Worm (Caenorhabditis elegans) whole organism, young adult: ENCODE data around the gene Y22D7AL.3.

Experiments used
- B0261.1 ChIP-seq: sonication (generic microtip); optimal IDR thresholded peaks from 2 replicates; lab custom pipeline; 2016; ENCODE audit warnings: mild to moderate bottlenecking, missing genetic modification characterization, moderate library complexity, missing compliant biosample characterization
- C06A6.2 ChIP-seq: fragments of 200-800 bp; sonication (Bioruptor generic); conservative IDR thresholded peaks from 2 replicates; pipeline ENCODE4 v1.3.6; 2022; ENCODE audit warnings: missing genetic modification characterization, missing compliant biosample characterization
- F10E7.11 ChIP-seq: sonication (generic microtip); optimal IDR thresholded peaks from 2 replicates; lab custom pipeline; 2017; ENCODE audit warnings: mild to moderate bottlenecking, missing genetic modification characterization, moderate library complexity, missing compliant biosample characterization
- F39B2.1 ChIP-seq: fragments of 200-800 bp; sonication (Bioruptor generic); IDR thresholded peaks from 2 replicates; pipeline ENCODE4 v1.3.6; 2022; ENCODE audit warnings: missing genetic modification reagents, missing genetic modification characterization, missing compliant biosample characterization
- F49E8.2 ChIP-seq: sonication (generic microtip); optimal IDR thresholded peaks from 3 replicates; lab custom pipeline; 2017; ENCODE audit warnings: missing genetic modification characterization, mild to moderate bottlenecking, missing compliant biosample characterization, antibody characterized with exemption, moderate library complexity; ENCODE audit not compliant: insufficient read depth
- F52B5.7 ChIP-seq: sonication (generic microtip); optimal IDR thresholded peaks from 2 replicates; lab custom pipeline; 2016; ENCODE audit warnings: mild to moderate bottlenecking, missing genetic modification characterization, missing compliant biosample characterization
- K11D2.4 ChIP-seq: fragments of 200-800 bp; sonication (Bioruptor generic); IDR thresholded peaks from 2 replicates; pipeline ENCODE4 v1.3.6; 2022; ENCODE audit warnings: missing genetic modification reagents, missing genetic modification characterization, missing compliant biosample characterization
- Y53F4B.3 ChIP-seq: fragments of 200-800 bp; sonication (Bioruptor generic); IDR thresholded peaks from 2 replicates; pipeline ENCODE4 v1.3.6; 2022; ENCODE audit warnings: missing genetic modification reagents, missing genetic modification characterization, missing compliant biosample characterization
- Y56A3A.18 ChIP-seq: fragments of 200-800 bp; sonication (Bioruptor generic); IDR thresholded peaks from 2 replicates; pipeline ENCODE4 v1.3.6; 2022; ENCODE audit warnings: missing genetic modification reagents, missing genetic modification characterization, missing compliant biosample characterization
- Y95B8A.8 ChIP-seq: fragments of 200-800 bp; sonication (Bioruptor generic); IDR thresholded peaks from 2 replicates; pipeline ENCODE4 v1.3.6; 2022; ENCODE audit warnings: missing genetic modification reagents, missing genetic modification characterization, missing compliant biosample characterization
- ceh-100 ChIP-seq: fragments of 200-800 bp; sonication (Bioruptor generic); IDR thresholded peaks from 2 replicates; pipeline ENCODE4 v1.3.6; 2022; ENCODE audit warnings: missing genetic modification reagents, missing genetic modification characterization, missing compliant biosample characterization
- ceh-40 ChIP-seq: fragments of 200-800 bp; sonication (Bioruptor generic); IDR thresholded peaks from 2 replicates; pipeline ENCODE4 v1.3.6; 2022; ENCODE audit warnings: missing genetic modification characterization, missing compliant biosample characterization
- ceh-91 ChIP-seq: fragments of 200-800 bp; sonication (Bioruptor generic); IDR thresholded peaks from 2 replicates; pipeline ENCODE4 v1.3.6; 2022; ENCODE audit warnings: missing genetic modification reagents, missing genetic modification characterization, missing compliant biosample characterization
- dox-1 ChIP-seq: fragments of 200-800 bp; sonication (Bioruptor generic); IDR thresholded peaks from 2 replicates; pipeline ENCODE4 v1.3.6; 2022; ENCODE audit warnings: missing genetic modification reagents, missing genetic modification characterization, missing compliant biosample characterization
- egl-44 ChIP-seq: fragments of 200-800 bp; sonication (Bioruptor generic); IDR thresholded peaks from 2 replicates; pipeline ENCODE4 v1.3.6; 2022; ENCODE audit warnings: missing genetic modification reagents, missing genetic modification characterization, missing compliant biosample characterization
- ekl-4 ChIP-seq: fragments of 200-800 bp; sonication (Bioruptor generic); IDR thresholded peaks from 2 replicates; pipeline ENCODE4 v1.3.6; 2022; ENCODE audit warnings: missing genetic modification reagents, missing genetic modification characterization, missing compliant biosample characterization
- ets-4 ChIP-seq: fragments of 200-800 bp; sonication (Bioruptor generic); optimal IDR thresholded peaks from 2 replicates; lab custom pipeline; 2018; ENCODE audit warnings: mild to moderate bottlenecking, missing genetic modification characterization, missing compliant biosample characterization
- hmg-1.2 ChIP-seq: fragments of 200-800 bp; sonication (Bioruptor generic); IDR thresholded peaks from 2 replicates; pipeline ENCODE4 v1.3.6; 2022; ENCODE audit warnings: missing genetic modification reagents, missing genetic modification characterization, missing compliant biosample characterization
- hmg-20 ChIP-seq: fragments of 200-800 bp; sonication (Bioruptor generic); IDR thresholded peaks from 2 replicates; pipeline ENCODE4 v1.3.6; 2022; ENCODE audit warnings: missing genetic modification reagents, missing genetic modification characterization, missing compliant biosample characterization
- hsf-1 ChIP-seq: fragments of 200-800 bp; sonication (Bioruptor generic); IDR thresholded peaks from 2 replicates; pipeline ENCODE4 v1.3.6; 2022; ENCODE audit warnings: missing genetic modification reagents, missing genetic modification characterization, missing compliant biosample characterization
- let-526 ChIP-seq: fragments of 200-800 bp; sonication (Bioruptor generic); IDR thresholded peaks from 2 replicates; pipeline ENCODE4 v1.3.6; 2022; ENCODE audit warnings: missing genetic modification reagents, missing genetic modification characterization, missing compliant biosample characterization
- let-607 ChIP-seq, 2 experiments: fragments of 200-800 bp in 1 of 2; sonication (Bioruptor generic) in 1 of 2; sonication (generic microtip) in 1 of 2; optimal IDR thresholded peaks; 2 replicates each; lab custom pipeline; 2016 to 2018; ENCODE audit warnings: mild to moderate bottlenecking in 2 of 2, missing compliant biosample characterization in 2 of 2, missing genetic modification characterization in 2 of 2, moderate library complexity in 2 of 2, missing genotype in 1 of 2
- lin-35 ChIP-seq, 3 experiments: fragments of 150-350 bp in 2 of 3; sonication (generic microtip) in 1 of 3; optimal IDR thresholded peaks; 2 replicates each; lab custom pipeline; 2014 to 2018; ENCODE audit warnings: missing biosample characterization in 3 of 3, missing genetic modification characterization in 3 of 3, missing genetic modification reagents in 3 of 3
- lin-40 ChIP-seq: sonication (generic microtip); optimal IDR thresholded peaks from 2 replicates; lab custom pipeline; 2016; ENCODE audit warnings: missing genetic modification characterization, mild to moderate bottlenecking, missing compliant biosample characterization, missing genotype, missing genetic modification reagents
- lir-1 ChIP-seq: fragments of 200-800 bp; sonication (Bioruptor generic); conservative IDR thresholded peaks from 2 replicates; pipeline ENCODE4 v1.3.6; 2022; ENCODE audit warnings: missing genetic modification reagents, missing genetic modification characterization, missing compliant biosample characterization
- lsy-27 ChIP-seq: sonication (generic microtip); optimal IDR thresholded peaks from 2 replicates; lab custom pipeline; 2017; ENCODE audit warnings: missing genetic modification characterization, mild to moderate bottlenecking, missing compliant biosample characterization, antibody characterized with exemption, missing genotype, borderline replicate concordance; ENCODE audit not compliant: insufficient read depth
- mcd-1 ChIP-seq: fragments of 200-800 bp; sonication (Bioruptor generic); IDR thresholded peaks from 2 replicates; pipeline ENCODE4 v1.3.6; 2022; ENCODE audit warnings: missing genetic modification reagents, missing genetic modification characterization, missing compliant biosample characterization
- mel-28 ChIP-seq: sonication (generic microtip); optimal IDR thresholded peaks from 2 replicates; lab custom pipeline; 2016; ENCODE audit warnings: borderline replicate concordance, mild to moderate bottlenecking, missing genetic modification characterization, missing compliant biosample characterization
- nfyb-1 ChIP-seq: fragments of 200-800 bp; sonication (Bioruptor generic); IDR thresholded peaks from 2 replicates; pipeline ENCODE4 v1.3.6; 2022; ENCODE audit warnings: missing genetic modification reagents, missing genetic modification characterization, missing compliant biosample characterization
- nhr-120 ChIP-seq: fragments of 200-800 bp; sonication (Bioruptor generic); IDR thresholded peaks from 2 replicates; pipeline ENCODE4 v1.3.6; 2022; ENCODE audit warnings: missing genetic modification characterization, missing compliant biosample characterization
- nhr-80 ChIP-seq: sonication (generic microtip); optimal IDR thresholded peaks from 2 replicates; lab custom pipeline; 2016; ENCODE audit warnings: missing genetic modification characterization, missing compliant biosample characterization
- rcor-1 ChIP-seq: fragments of 200-800 bp; sonication (Bioruptor generic); IDR thresholded peaks from 2 replicates; pipeline ENCODE4 v1.3.6; 2022; ENCODE audit warnings: missing genetic modification reagents, missing genetic modification characterization, missing compliant biosample characterization
- repo-1 ChIP-seq: sonication (generic microtip); optimal IDR thresholded peaks from 2 replicates; lab custom pipeline; 2017; ENCODE audit warnings: mild to moderate bottlenecking, missing genetic modification characterization, missing compliant biosample characterization
- sdz-38 ChIP-seq: sonication (generic microtip); optimal IDR thresholded peaks from 2 replicates; lab custom pipeline; 2016; ENCODE audit warnings: missing genotype, missing genetic modification characterization, missing compliant biosample characterization
- snpc-1.3 ChIP-seq: sonication (generic microtip); optimal IDR thresholded peaks from 2 replicates; lab custom pipeline; 2017; ENCODE audit warnings: missing genetic modification characterization, mild to moderate bottlenecking, missing compliant biosample characterization, antibody characterized with exemption, moderate library complexity, missing genotype, missing genetic modification reagents; ENCODE audit not compliant: insufficient read depth
- snpc-4 ChIP-seq, 5 experiments: fragments of 150-350 bp in 1 of 5; sonication (generic microtip) in 4 of 5; optimal IDR thresholded peaks; 2 replicates each; lab custom pipeline; 2014 to 2018; ENCODE audit warnings: missing genetic modification characterization in 5 of 5, missing biosample characterization in 3 of 5, antibody characterized with exemption in 2 of 5, mild to moderate bottlenecking in 2 of 5, missing compliant biosample characterization in 2 of 5, missing genotype in 2 of 5, moderate library complexity in 2 of 5, missing genetic modification reagents in 1 of 5
- tbp1 ChIP-seq: fragments of 200-800 bp; sonication (Bioruptor generic); optimal IDR thresholded peaks from 2 replicates; lab custom pipeline; 2018; ENCODE audit warnings: mild to moderate bottlenecking, missing genetic modification characterization, missing compliant biosample characterization
- tbx-9 ChIP-seq: sonication (generic microtip); optimal IDR thresholded peaks from 2 replicates; lab custom pipeline; 2016; ENCODE audit warnings: borderline replicate concordance, missing genetic modification characterization, inconsistent platforms, missing compliant biosample characterization
- zfh-2 ChIP-seq: fragments of 200-800 bp; sonication (Bioruptor generic); conservative IDR thresholded peaks from 2 replicates; pipeline ENCODE4 v1.3.6; 2022; ENCODE audit warnings: missing genetic modification reagents, missing genetic modification characterization, missing compliant biosample characterization
- ztf-22 ChIP-seq: fragments of 200-800 bp; sonication (Bioruptor generic); optimal IDR thresholded peaks from 2 replicates; lab custom pipeline; 2018; ENCODE audit warnings: mild to moderate bottlenecking, missing genetic modification characterization, moderate library complexity, missing compliant biosample characterization
- ztf-26 ChIP-seq: sonication (generic microtip); optimal IDR thresholded peaks from 2 replicates; lab custom pipeline; 2017; ENCODE audit warnings: missing genetic modification characterization, missing compliant biosample characterization
- ztf-3 ChIP-seq: fragments of 200-800 bp; sonication (Bioruptor generic); optimal IDR thresholded peaks from 2 replicates; lab custom pipeline; 2018; ENCODE audit warnings: mild to moderate bottlenecking, missing genetic modification characterization, missing compliant biosample characterization
- ztf-6 ChIP-seq: fragments of 200-800 bp; sonication (Bioruptor generic); IDR thresholded peaks from 2 replicates; pipeline ENCODE4 v1.3.6; 2022; ENCODE audit warnings: missing genetic modification reagents, missing genetic modification characterization, missing compliant biosample characterization

Y22D7AL.3 gene

ce11 chrIII:1621330-1621729, 19.9 kb upstream of the Y22D7AL.3 start:
- peak; percentile 56; the same call in 1 of the 2 replicates for TF ChIP-seq nfyb-1 (GFP tag; lab: Robert Waterston, UW)
- TF ChIP-seq egl-44 (GFP tag; lab: Robert Waterston, UW): no peak
- TF ChIP-seq hmg-20: 0 out of 2 replicates have a peak, but pooled peaks have one; percentile 5
- TF ChIP-seq ztf-3 (GFP tag; lab: Kevin White, UChicago): no peak
- TF ChIP-seq hsf-1 (GFP tag; lab: Robert Waterston, UW): peak; percentile 24; the same call in 1 of the 2 replicates
- no peak for TF ChIP-seq let-607 (tag; optimal IDR thresholded peaks at IDR 0.05; lab: Kevin White, UChicago)
- TF ChIP-seq zfh-2 (GFP tag; lab: Robert Waterston, UW): peak; percentile 45; the same call in 1 of the 2 replicates

DNA sequence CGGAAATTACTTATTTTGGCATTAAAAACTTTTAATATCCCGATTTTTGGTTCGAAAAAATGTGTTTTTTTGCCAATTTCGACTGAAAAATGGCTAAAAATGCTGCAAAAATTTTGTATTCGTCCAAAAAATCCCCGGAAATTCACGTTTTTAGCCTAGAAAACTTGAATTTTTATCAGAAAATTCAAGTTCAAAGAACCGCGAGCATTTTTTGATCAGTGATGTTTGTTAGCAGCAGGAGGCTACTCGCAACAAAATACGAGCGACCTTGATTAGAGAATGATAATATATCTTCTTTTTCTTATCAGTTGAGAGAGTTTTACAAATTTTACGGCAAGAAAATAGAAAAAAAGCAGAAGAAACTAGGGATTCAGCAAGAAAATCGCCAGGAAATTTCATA, 18.9 kb upstream of the Y22D7AL.3 start:
- TF ChIP-seq F49E8.2 (tag; lab: Kevin White, UChicago): no peak
- no peak for TF ChIP-seq mel-28 (tag; lab: Kevin White, UChicago)
- TF ChIP-seq ceh-40 (GFP tag; lab: Robert Waterston, UW): no peak
- peak; percentile 65 for TF ChIP-seq nfyb-1 (GFP tag; lab: Robert Waterston, UW)
- TF ChIP-seq ekl-4 (GFP tag; lab: Robert Waterston, UW): no peak
- TF ChIP-seq lin-40 (tag; lab: Kevin White, UChicago): no peak
- TF ChIP-seq nhr-80 (tag; lab: Kevin White, UChicago): peak; percentile 48
- TF ChIP-seq F39B2.1 (GFP tag; lab: Robert Waterston, UW): no peak
- no peak for TF ChIP-seq Y95B8A.8 (GFP tag; lab: Robert Waterston, UW)

- TF ChIP-seq hmg-1.2: peak; percentile 15; the same call in 1 of the 2 replicates
- TF ChIP-seq B0261.1 (tag; lab: Kevin White, UChicago): peak; percentile 21
- TF ChIP-seq K11D2.4 (GFP tag; lab: Robert Waterston, UW): no peak
- TF ChIP-seq tbp1 (GFP tag; lab: Kevin White, UChicago): peak; percentile 36
- TF ChIP-seq F10E7.11: peak; percentile 82
- TF ChIP-seq Y56A3A.18: peak; percentile 71
- 0 out of 2 replicates have a peak, but pooled peaks have one; percentile 74 for TF ChIP-seq nhr-120
- TF ChIP-seq ztf-6: no peak
- TF ChIP-seq rcor-1: no peak
- TF ChIP-seq let-526: no peak
- peak; percentile 89 for TF ChIP-seq F52B5.7 (tag; lab: Kevin White, UChicago)
- TF ChIP-seq C06A6.2 (GFP tag; lab: Robert Waterston, UW): no peak
- TF ChIP-seq mcd-1 (GFP tag; lab: Robert Waterston, UW): peak; percentile 57
- TF ChIP-seq ceh-91 (GFP tag; lab: Robert Waterston, UW): no peak
- no peak for TF ChIP-seq Y53F4B.3 (GFP tag; lab: Robert Waterston, UW)
- peak; percentile 50; the same call in 1 of the 2 replicates for TF ChIP-seq dox-1
- no peak for TF ChIP-seq snpc-1.3
- TF ChIP-seq lsy-27: no peak
- no peak for TF ChIP-seq lir-1 (GFP tag; lab: Robert Waterston, UW)
- no peak for TF ChIP-seq ets-4 (GFP tag; lab: Kevin White, UChicago)
- TF ChIP-seq repo-1 (tag; lab: Kevin White, UChicago): no peak
- TF ChIP-seq snpc-4 (GFP tag; optimal IDR thresholded peaks at IDR 0.05; lab: Kevin White, UChicago): no peak
- TF ChIP-seq snpc-4 (tag; optimal IDR thresholded peaks at IDR 0.05; lab: Kevin White, UChicago): no peak
- TF ChIP-seq ztf-26 (tag; lab: Kevin White, UChicago): peak; percentile 6
- peak; percentile 25; the same call in 1 of the 2 replicates for TF ChIP-seq ceh-100 (GFP tag; lab: Robert Waterston, UW)
- no peak for TF ChIP-seq lin-35 (GFP tag; optimal IDR thresholded peaks at IDR 0.05; lab: Kevin White, UChicago)
- TF ChIP-seq tbx-9 (tag; lab: Kevin White, UChicago): peak; percentile 80
- no peak for TF ChIP-seq sdz-38 (tag; lab: Kevin White, UChicago)
- TF ChIP-seq lin-40 (tag; lab: Kevin White, UChicago): no peak
- no peak for TF ChIP-seq ztf-22 (GFP tag; lab: Kevin White, UChicago)
Observed at ce11 chrIII:1625660-1626275, 15.5 kb upstream of the Y22D7AL.3 start.
